Worm (Caenorhabditis elegans) whole organism, mixed stage, embryonic: Measurements from ENCODE around the gene W03A5.2.

ENCODE experiments used
- M03D4.4 ChIP-seq: sonication (generic microtip); optimal IDR thresholded peaks from 2 replicates; lab custom pipeline; 2017; ENCODE audit warnings: mild to moderate bottlenecking, missing genetic modification characterization, missing compliant biosample characterization
- blmp-1 ChIP-seq: fragments of 150-350 bp; optimal IDR thresholded peaks from 2 replicates; lab custom pipeline; 2014; ENCODE audit warnings: missing biosample characterization, missing genetic modification characterization
- ceh-39 ChIP-seq: fragments of 150-350 bp; optimal IDR thresholded peaks from 2 replicates; lab custom pipeline; 2014; ENCODE audit warnings: missing biosample characterization, missing genetic modification characterization
- ceh-83 ChIP-seq: fragments of 200-800 bp; sonication (Bioruptor generic); optimal IDR thresholded peaks from 2 replicates; lab custom pipeline; 2018; ENCODE audit warnings: mild to moderate bottlenecking, missing genetic modification characterization, missing compliant biosample characterization
- ces-1 ChIP-seq: fragments of 150-350 bp; optimal IDR thresholded peaks from 2 replicates; lab custom pipeline; 2014; ENCODE audit warnings: missing biosample characterization, missing genetic modification reagents, missing genetic modification characterization
- cnd-1 ChIP-seq: fragments of 200-800 bp; sonication (Bioruptor generic); optimal IDR thresholded peaks from 2 replicates; lab custom pipeline; 2018; ENCODE audit warnings: mild to moderate bottlenecking, missing genetic modification characterization, missing compliant biosample characterization
- drap-1 ChIP-seq: fragments of 200-800 bp; sonication (Bioruptor generic); optimal IDR thresholded peaks from 3 replicates; lab custom pipeline; 2018; ENCODE audit warnings: mild to moderate bottlenecking, missing genetic modification characterization, missing compliant biosample characterization
- elt-1 ChIP-seq: sonication (generic microtip); optimal IDR thresholded peaks from 2 replicates; lab custom pipeline; 2017; ENCODE audit warnings: missing genetic modification characterization, mild to moderate bottlenecking, missing compliant biosample characterization, antibody characterized with exemption, moderate library complexity, borderline replicate concordance; ENCODE audit not compliant: insufficient read depth
- elt-3 ChIP-seq: fragments of 150-350 bp; optimal IDR thresholded peaks from 2 replicates; lab custom pipeline; 2014; ENCODE audit warnings: missing biosample characterization, missing genetic modification characterization
- flh-1 ChIP-seq: fragments of 200-800 bp; sonication (Bioruptor generic); optimal IDR thresholded peaks from 2 replicates; lab custom pipeline; 2018; ENCODE audit warnings: mild to moderate bottlenecking, missing genetic modification characterization, moderate library complexity, missing compliant biosample characterization
- ham-2 ChIP-seq: fragments of 200-800 bp; sonication (Bioruptor generic); optimal IDR thresholded peaks from 2 replicates; lab custom pipeline; 2018; ENCODE audit warnings: mild to moderate bottlenecking, missing genetic modification characterization, missing compliant biosample characterization
- hlh-1 ChIP-seq: fragments of 150-350 bp; optimal IDR thresholded peaks from 2 replicates; lab custom pipeline; 2014; ENCODE audit warnings: missing biosample characterization, missing genetic modification reagents, missing genetic modification characterization
- lin-13 ChIP-seq: fragments of 150-350 bp; optimal IDR thresholded peaks from 2 replicates; lab custom pipeline; 2014; ENCODE audit warnings: missing biosample characterization, missing genetic modification characterization
- lin-32 ChIP-seq: fragments of 200-800 bp; sonication (Bioruptor generic); optimal IDR thresholded peaks from 2 replicates; lab custom pipeline; 2018; ENCODE audit warnings: mild to moderate bottlenecking, missing genetic modification characterization, missing compliant biosample characterization
- lsy-2 ChIP-seq: fragments of 150-350 bp; optimal IDR thresholded peaks from 2 replicates; lab custom pipeline; 2014; ENCODE audit warnings: missing biosample characterization, missing genetic modification characterization
- mab-5 ChIP-seq: fragments of 150-350 bp; optimal IDR thresholded peaks from 2 replicates; lab custom pipeline; 2014; ENCODE audit warnings: missing biosample characterization, missing genetic modification characterization
- mep-1 ChIP-seq: fragments of 150-350 bp; optimal IDR thresholded peaks from 2 replicates; lab custom pipeline; 2017; ENCODE audit warnings: missing biosample characterization, missing genetic modification reagents, missing genetic modification characterization, inconsistent platforms
- mls-2 ChIP-seq: sonication (generic microtip); optimal IDR thresholded peaks from 2 replicates; lab custom pipeline; 2016; ENCODE audit warnings: mild to moderate bottlenecking, missing genetic modification characterization, moderate library complexity, missing compliant biosample characterization
- nhr-12 ChIP-seq: fragments of 150-350 bp; optimal IDR thresholded peaks from 2 replicates; lab custom pipeline; 2014; ENCODE audit warnings: missing biosample characterization, missing genetic modification characterization
- nhr-2 ChIP-seq: fragments of 150-350 bp; optimal IDR thresholded peaks from 2 replicates; lab custom pipeline; 2014; ENCODE audit warnings: missing biosample characterization, missing genetic modification characterization
- nhr-237 ChIP-seq: fragments of 150-350 bp; optimal IDR thresholded peaks from 2 replicates; lab custom pipeline; 2014; ENCODE audit warnings: missing biosample characterization, missing genetic modification characterization
- nhr-28 ChIP-seq: fragments of 150-350 bp; optimal IDR thresholded peaks from 2 replicates; lab custom pipeline; 2014; ENCODE audit warnings: missing biosample characterization, missing genetic modification characterization
- nhr-76 ChIP-seq: sonication (generic microtip); optimal IDR thresholded peaks from 2 replicates; lab custom pipeline; 2017; ENCODE audit warnings: missing biosample characterization, missing genetic modification characterization
- pha-4 ChIP-seq: fragments of 150-350 bp; optimal IDR thresholded peaks from 2 replicates; lab custom pipeline; 2018; ENCODE audit warnings: missing biosample characterization, missing genetic modification reagents, missing genetic modification characterization
- sem-2 ChIP-seq: fragments of 200-800 bp; sonication (Bioruptor generic); optimal IDR thresholded peaks from 2 replicates; lab custom pipeline; 2018; ENCODE audit warnings: mild to moderate bottlenecking, missing genetic modification characterization, missing compliant biosample characterization
- snpc-4 ChIP-seq: fragments of 150-350 bp; optimal IDR thresholded peaks from 2 replicates; lab custom pipeline; 2014; ENCODE audit warnings: missing biosample characterization, missing genetic modification characterization
- sptf-1 ChIP-seq: sonication (generic microtip); optimal IDR thresholded peaks from 2 replicates; lab custom pipeline; 2017; ENCODE audit warnings: mild to moderate bottlenecking, missing genetic modification characterization, moderate library complexity, missing compliant biosample characterization
- tbx-8 ChIP-seq: fragments of 200-800 bp; sonication (Bioruptor generic); optimal IDR thresholded peaks from 2 replicates; lab custom pipeline; 2018; ENCODE audit warnings: mild to moderate bottlenecking, missing genetic modification characterization, moderate library complexity, missing compliant biosample characterization
- unc-120 ChIP-seq: sonication (generic microtip); optimal IDR thresholded peaks from 2 replicates; lab custom pipeline; 2017; ENCODE audit warnings: missing genetic modification characterization, missing compliant biosample characterization; ENCODE audit not compliant: poor library complexity, severe bottlenecking
- zip-8 ChIP-seq: fragments of 150-350 bp; optimal IDR thresholded peaks from 2 replicates; lab custom pipeline; 2014; ENCODE audit warnings: missing biosample characterization, missing genetic modification characterization
- ztf-11 ChIP-seq: fragments of 150-350 bp; optimal IDR thresholded peaks from 2 replicates; lab custom pipeline; 2014; ENCODE audit warnings: missing biosample characterization, missing genetic modification characterization

Gene W03A5.2

ce11 chrIII:5385315-5385714, 20.5 kb upstream of the W03A5.2 start, which contains the start of gene Y32H12A.7:
Gene Y32H12A.7 (minus strand): TSS chrIII:5385415.
- TF ChIP-seq blmp-1 (tag; lab: Kevin White, UChicago), result no peak
- no peak for TF ChIP-seq mls-2
- no peak for TF ChIP-seq ces-1 (GFP tag; lab: Kevin White, UChicago)
- no peak for TF ChIP-seq pha-4 (tag; lab: Kevin White, UChicago)
- TF ChIP-seq M03D4.4 (tag; lab: Kevin White, UChicago), result no peak
- TF ChIP-seq snpc-4, result no peak
- no peak for TF ChIP-seq sptf-1 (tag; lab: Kevin White, UChicago)
- TF ChIP-seq sem-2, result no peak
- no peak for TF ChIP-seq hlh-1 (tag; lab: Kevin White, UChicago)
- no peak for TF ChIP-seq ztf-11 (tag; lab: Kevin White, UChicago)
- TF ChIP-seq ceh-39 (tag; lab: Kevin White, UChicago), result no peak
- TF ChIP-seq ham-2 (GFP tag; lab: Kevin White, UChicago), result no peak
- no peak for TF ChIP-seq nhr-28 (tag; lab: Kevin White, UChicago)
- TF ChIP-seq nhr-12 (tag; lab: Kevin White, UChicago), result no peak
- TF ChIP-seq nhr-2 (tag; lab: Kevin White, UChicago), result no peak

- TF ChIP-seq blmp-1 (tag; lab: Kevin White, UChicago) (no peak), ztf-11 (tag; lab: Kevin White, UChicago) (no peak), ceh-39 (tag; lab: Kevin White, UChicago) (no peak), hlh-1 (tag; lab: Kevin White, UChicago) (no peak), ces-1 (GFP tag; lab: Kevin White, UChicago) (no peak), nhr-28 (tag; lab: Kevin White, UChicago) (no peak), mep-1 (tag; lab: Kevin White, UChicago) (no peak), mls-2 (no peak), pha-4 (tag; lab: Kevin White, UChicago) (no peak), zip-8 (tag; lab: Kevin White, UChicago) (no peak), elt-3 (tag; lab: Kevin White, UChicago) (no peak), nhr-12 (tag; lab: Kevin White, UChicago) (no peak), lin-32 (GFP tag; lab: Kevin White, UChicago) (no peak), nhr-76 (tag; lab: Kevin White, UChicago) (no peak), cnd-1 (tag; lab: Kevin White, UChicago) (no peak), sptf-1 (tag; lab: Kevin White, UChicago) (no peak), tbx-8 (no peak), ceh-83 (GFP tag; lab: Kevin White, UChicago) (no peak), elt-1 (tag; lab: Kevin White, UChicago) (no peak), lsy-2 (tag; lab: Kevin White, UChicago) (no peak)
- TF ChIP-seq, all 35 proteins: peak for 0
Observed at ce11 chrIII:5388113-5388512, 17.7 kb upstream of the W03A5.2 start.

ce11 chrIII:5389365-5389764, 16.5 kb upstream of the W03A5.2 start:
- no peak for TF ChIP-seq flh-1 (GFP tag; lab: Kevin White, UChicago)
- TF ChIP-seq nhr-28 (tag; lab: Kevin White, UChicago), result no peak
- no peak for TF ChIP-seq tbx-8
- no peak for TF ChIP-seq mep-1 (tag; lab: Kevin White, UChicago)
- no peak for TF ChIP-seq blmp-1 (tag; lab: Kevin White, UChicago)

- TF ChIP-seq tbx-8 (no peak), nhr-76 (tag; lab: Kevin White, UChicago) (no peak), nhr-2 (tag; lab: Kevin White, UChicago) (no peak), elt-3 (tag; lab: Kevin White, UChicago) (no peak), lsy-2 (tag; lab: Kevin White, UChicago) (no peak), blmp-1 (tag; lab: Kevin White, UChicago) (no peak), zip-8 (tag; lab: Kevin White, UChicago) (no peak), nhr-28 (tag; lab: Kevin White, UChicago) (no peak)
Observed at ce11 chrIII:5395746-5396145, 10.1 kb upstream of the W03A5.2 start.

ce11 chrIII:5402419-5402818, 3.4 kb upstream of the W03A5.2 start:
- TF ChIP-seq nhr-28 (tag; lab: Kevin White, UChicago), result no peak
- peak; percentile 90 for TF ChIP-seq ces-1 (GFP tag; lab: Kevin White, UChicago)
- TF ChIP-seq elt-3 (tag; lab: Kevin White, UChicago), result no peak
- no peak for TF ChIP-seq sptf-1 (tag; lab: Kevin White, UChicago)

ce11 chrIII:5404998-5405397, 836 bp upstream of the W03A5.2 start:
- TF ChIP-seq lin-32 (GFP tag; lab: Kevin White, UChicago), result no peak
- no peak for TF ChIP-seq sptf-1 (tag; lab: Kevin White, UChicago)
- no peak for TF ChIP-seq mab-5 (tag; lab: Kevin White, UChicago)
- no peak for TF ChIP-seq unc-120 (tag; lab: Kevin White, UChicago)
- TF ChIP-seq nhr-28 (tag; lab: Kevin White, UChicago), result no peak
- TF ChIP-seq cnd-1 (tag; lab: Kevin White, UChicago), result no peak
- TF ChIP-seq nhr-76 (tag; lab: Kevin White, UChicago), result no peak
- no peak for TF ChIP-seq zip-8 (tag; lab: Kevin White, UChicago)
- TF ChIP-seq drap-1, result no peak
- no peak for TF ChIP-seq elt-1 (tag; lab: Kevin White, UChicago)
- no peak for TF ChIP-seq ceh-83 (GFP tag; lab: Kevin White, UChicago)
- no peak for TF ChIP-seq sem-2
- no peak for TF ChIP-seq M03D4.4 (tag; lab: Kevin White, UChicago)
- no peak for TF ChIP-seq nhr-237
- TF ChIP-seq blmp-1 (tag; lab: Kevin White, UChicago), result no peak
- no peak for TF ChIP-seq lin-13
- TF ChIP-seq ztf-11 (tag; lab: Kevin White, UChicago), result no peak
